Fruit fly (Drosophila melanogaster) whole organism, prepupa: ENCODE measurements around the gene CSN5.

Experiments
- CG11294 ChIP-seq: fragments of 200-800 bp; sonication (Bioruptor generic); IDR thresholded peaks from 2 replicates; pipeline ENCODE4 v1.3.6; 2022; ENCODE audit warnings: missing biosample characterization, missing genetic modification characterization
- CG11762 ChIP-seq: fragments of 200-800 bp; sonication (Bioruptor generic); optimal IDR thresholded peaks from 3 replicates; lab custom pipeline; 2016; ENCODE audit warnings: missing biosample characterization, missing genetic modification characterization; ENCODE audit not compliant: insufficient read depth
- CG11902 ChIP-seq: fragments of 200-800 bp; sonication (Bioruptor generic); optimal IDR thresholded peaks from 3 replicates; lab custom pipeline; 2016; ENCODE audit warnings: missing biosample characterization, missing genetic modification characterization
- CG1621 ChIP-seq: fragments of 200-800 bp; sonication (Bioruptor generic); optimal IDR thresholded peaks from 3 replicates; lab custom pipeline; 2018; ENCODE audit warnings: missing biosample characterization, mild to moderate bottlenecking, missing genetic modification characterization
- CG31627 ChIP-seq: fragments of 200-800 bp; sonication (Bioruptor generic); optimal IDR thresholded peaks from 3 replicates; lab custom pipeline; 2016; ENCODE audit warnings: missing biosample characterization, missing genetic modification characterization
- CG32006 ChIP-seq: fragments of 200-800 bp; sonication (Bioruptor generic); optimal IDR thresholded peaks from 3 replicates; lab custom pipeline; 2017; ENCODE audit warnings: missing biosample characterization, mild to moderate bottlenecking, missing genetic modification characterization
- CG4318 ChIP-seq: fragments of 200-800 bp; sonication (Bioruptor generic); optimal IDR thresholded peaks from 3 replicates; lab custom pipeline; 2017; ENCODE audit warnings: missing biosample characterization, mild to moderate bottlenecking, missing genetic modification characterization
- CG6276 ChIP-seq: fragments of 200-800 bp; sonication (Bioruptor generic); optimal IDR thresholded peaks from 2 replicates; lab custom pipeline; 2017; ENCODE audit warnings: missing biosample characterization, mild to moderate bottlenecking, missing genetic modification characterization
- CG7368 ChIP-seq: fragments of 200-800 bp; sonication (Bioruptor generic); optimal IDR thresholded peaks from 3 replicates; lab custom pipeline; 2016; ENCODE audit warnings: missing biosample characterization, missing genetic modification characterization
- CG8119 ChIP-seq: fragments of 200-800 bp; sonication (Bioruptor generic); IDR thresholded peaks from 3 replicates; pipeline ENCODE4 v1.3.6; 2022; ENCODE audit warnings: missing biosample characterization, missing genetic modification characterization
- CG8319 ChIP-seq: fragments of 200-800 bp; sonication (Bioruptor generic); optimal IDR thresholded peaks from 3 replicates; lab custom pipeline; 2016; ENCODE audit warnings: missing biosample characterization, missing genetic modification characterization
- Eip78C ChIP-seq: fragments of 200-800 bp; sonication (Bioruptor generic); peaks from one replicate; lab custom pipeline; 2016; ENCODE audit warnings: missing biosample characterization, missing genetic modification characterization
- Gug ChIP-seq: fragments of 200-800 bp; sonication (Bioruptor generic); IDR thresholded peaks from 2 replicates; pipeline ENCODE4 v1.3.6; 2022; ENCODE audit warnings: missing biosample characterization, missing genetic modification characterization
- Met ChIP-seq: fragments of 200-800 bp; sonication (Bioruptor generic); optimal IDR thresholded peaks from 3 replicates; lab custom pipeline; 2016; ENCODE audit warnings: missing biosample characterization, missing genetic modification characterization
- Sox14 ChIP-seq: fragments of 200-800 bp; sonication (Bioruptor generic); optimal IDR thresholded peaks from 3 replicates; lab custom pipeline; 2016; ENCODE audit warnings: missing biosample characterization, missing genetic modification characterization
- Sox15 ChIP-seq: fragments of 200-800 bp; sonication (Bioruptor generic); optimal IDR thresholded peaks from 3 replicates; lab custom pipeline; 2016; ENCODE audit warnings: missing biosample characterization, missing genetic modification characterization
- dsx ChIP-seq: fragments of 200-800 bp; optimal IDR thresholded peaks from 3 replicates; lab custom pipeline; 2019; ENCODE audit warnings: missing biosample characterization, mild to moderate bottlenecking, missing genetic modification characterization, moderate library complexity; ENCODE audit not compliant: poor library complexity, severe bottlenecking
- esn ChIP-seq: fragments of 200-800 bp; sonication (Bioruptor generic); optimal IDR thresholded peaks from 2 replicates; lab custom pipeline; 2016; ENCODE audit warnings: missing biosample characterization, mild to moderate bottlenecking, missing genetic modification characterization, moderate library complexity
- fd85E ChIP-seq: fragments of 200-800 bp; sonication (Bioruptor generic); optimal IDR thresholded peaks from 3 replicates; lab custom pipeline; 2016; ENCODE audit warnings: missing biosample characterization, missing genetic modification characterization
- pdm3 ChIP-seq: fragments of 200-800 bp; sonication (Bioruptor generic); optimal IDR thresholded peaks from 3 replicates; lab custom pipeline; 2016; ENCODE audit warnings: missing biosample characterization, missing genetic modification characterization
- ss ChIP-seq, 2 experiments: fragments of 200-800 bp; sonication (Bioruptor generic); optimal IDR thresholded peaks; 2 replicates in 1 of 2; 3 replicates in 1 of 2; lab custom pipeline; 2017 to 2018; ENCODE audit warnings: mild to moderate bottlenecking in 2 of 2, missing biosample characterization in 2 of 2, missing genetic modification characterization in 2 of 2, moderate library complexity in 1 of 2
- svp ChIP-seq: fragments of 200-800 bp; sonication (Bioruptor generic); peaks from one replicate; lab custom pipeline; 2016; ENCODE audit warnings: missing biosample characterization, missing genetic modification characterization
- vri ChIP-seq: fragments of 200-800 bp; sonication (Bioruptor generic); optimal IDR thresholded peaks from 3 replicates; lab custom pipeline; 2016; ENCODE audit warnings: missing biosample characterization, mild to moderate bottlenecking, missing genetic modification characterization

CSN5 gene

DNA sequence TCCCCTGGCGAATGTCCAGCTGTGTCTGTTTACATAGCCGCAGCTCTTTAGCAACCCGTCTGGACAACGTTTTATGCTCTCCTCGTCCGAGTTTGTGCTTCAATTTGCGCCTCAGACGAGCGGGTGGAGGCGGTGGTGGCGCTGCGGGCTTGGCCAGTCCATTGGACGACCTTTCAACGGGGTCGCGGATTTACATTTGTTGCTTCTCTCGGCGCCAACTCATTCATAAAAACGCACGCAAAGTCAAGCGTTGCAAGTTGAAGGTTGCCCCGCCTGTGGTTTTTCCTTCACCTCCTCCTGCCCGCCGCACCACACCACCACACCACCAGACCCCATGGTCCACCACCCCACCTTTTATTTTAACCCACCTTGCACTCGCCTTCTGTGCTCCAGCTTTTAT, 37.8 kb downstream of the CSN5 start:
- TF ChIP-seq CG11294 (no peak), svp (GFP tag; lab: Kevin White, UChicago) (peak; percentile 62), CG32006 (GFP tag; lab: Kevin White, UChicago) (no peak), CG8319 (GFP tag; lab: Kevin White, UChicago) (no peak), ss (GFP tag; optimal IDR thresholded peaks at IDR 0.05; lab: Kevin White, UChicago) (peak in 1 of 2 experiments; percentile 91), CG8119 (no peak)

dm6 chr3R:16510128-16510527, 40.2 kb downstream of the CSN5 start:
- TF ChIP-seq Gug (GFP tag; lab: Robert Waterston, UW): no peak
- TF ChIP-seq fd85E: no peak
- TF ChIP-seq esn (GFP tag; lab: Kevin White, UChicago): peak; percentile 1
- no peak for TF ChIP-seq CG11902
- no peak for TF ChIP-seq CG6276 (GFP tag; lab: Kevin White, UChicago)
- no peak for TF ChIP-seq Sox15 (GFP tag; lab: Kevin White, UChicago)
- TF ChIP-seq Sox14 (GFP tag; lab: Kevin White, UChicago): no peak
- peak; percentile 42 for TF ChIP-seq Eip78C (GFP tag; lab: Kevin White, UChicago)
- TF ChIP-seq dsx: no peak
- no peak for TF ChIP-seq CG7368 (GFP tag; lab: Kevin White, UChicago)
- no peak for TF ChIP-seq CG4318 (GFP tag; lab: Kevin White, UChicago)
- no peak for TF ChIP-seq CG31627
- TF ChIP-seq CG11762 (GFP tag; lab: Kevin White, UChicago): no peak
- no peak for TF ChIP-seq CG1621 (tag; lab: Kevin White, UChicago)
- TF ChIP-seq pdm3 (GFP tag; lab: Kevin White, UChicago): no peak
- TF ChIP-seq svp (GFP tag; lab: Kevin White, UChicago): peak; percentile 51
- no peak for TF ChIP-seq vri (GFP tag; lab: Kevin White, UChicago)
- peak; percentile 42 for TF ChIP-seq Met

DNA sequence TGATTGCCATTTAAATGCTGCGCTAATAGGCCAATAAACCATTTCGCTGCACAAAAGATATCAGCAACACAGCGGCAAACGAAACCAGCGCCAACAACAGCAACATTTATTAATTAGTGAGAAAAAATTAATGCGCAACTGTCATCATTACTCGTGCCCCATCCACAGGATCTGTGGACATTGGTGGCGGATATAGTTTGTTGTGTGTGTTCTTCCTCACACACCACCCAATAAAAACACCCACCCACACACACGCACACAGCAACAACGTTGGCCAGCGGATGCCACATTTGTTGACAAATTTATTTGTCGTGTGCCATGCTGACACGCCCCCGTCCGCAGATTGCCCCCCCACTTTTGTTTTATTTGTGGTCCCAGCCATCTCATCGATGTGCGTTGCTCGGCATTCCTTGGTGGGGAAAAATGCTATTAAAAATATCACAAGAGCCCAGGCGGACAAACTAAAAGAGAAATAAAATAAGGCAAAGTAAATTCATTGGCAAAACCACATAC, 48.3 kb downstream of the CSN5 start:
- TF ChIP-seq CG31627 (no peak), svp (GFP tag; lab: Kevin White, UChicago) (peak; percentile 55)
